Worm (Caenorhabditis elegans) whole organism, L1 larva: ENCODE results near the gene try-10.

ENCODE experiments used
- ceh-90 ChIP-seq: sonication (generic microtip); optimal IDR thresholded peaks from 2 replicates; lab custom pipeline; 2016; ENCODE audit warnings: missing genetic modification characterization, missing compliant biosample characterization
- ets-5 ChIP-seq: fragments of 200-800 bp; sonication (Bioruptor generic); IDR thresholded peaks from 2 replicates; pipeline ENCODE4 v1.3.6; 2022; ENCODE audit warnings: missing genetic modification characterization, missing compliant biosample characterization
- nhr-237 ChIP-seq: fragments of 150-350 bp; optimal IDR thresholded peaks from 2 replicates; lab custom pipeline; 2014; ENCODE audit warnings: missing biosample characterization, missing genetic modification characterization
- nhr-47 ChIP-seq: sonication (generic microtip); optimal IDR thresholded peaks from 2 replicates; lab custom pipeline; 2016; ENCODE audit warnings: mild to moderate bottlenecking, missing genetic modification characterization, moderate library complexity, missing compliant biosample characterization
- nhr-77 ChIP-seq: fragments of 150-350 bp; optimal IDR thresholded peaks from 2 replicates; lab custom pipeline; 2014; ENCODE audit warnings: missing biosample characterization, missing genetic modification characterization
- sox-4 ChIP-seq: sonication (generic microtip); optimal IDR thresholded peaks from 2 replicates; lab custom pipeline; 2016; ENCODE audit warnings: missing genetic modification characterization, missing compliant biosample characterization
- sptf-1 ChIP-seq: fragments of 150-350 bp; optimal IDR thresholded peaks from 2 replicates; lab custom pipeline; 2014; ENCODE audit warnings: missing biosample characterization, missing genetic modification characterization

ce11 chrV:13061836-13062235 lies 48.8 kb upstream of the try-10 start, which contains the start of gene F42E8.1:
- no peak for TF ChIP-seq nhr-47 (tag; lab: Kevin White, UChicago)
- no peak for TF ChIP-seq ets-5
- TF ChIP-seq sptf-1 (tag; lab: Kevin White, UChicago): no peak
- TF ChIP-seq ceh-90 (tag; lab: Kevin White, UChicago): no peak
- no peak for TF ChIP-seq sox-4 (tag; lab: Kevin White, UChicago)
- TF ChIP-seq nhr-237 (tag; lab: Kevin White, UChicago): no peak
- TF ChIP-seq nhr-77: no peak
